Fruit fly (Drosophila melanogaster) whole organism, prepupa: ENCODE measurements around the gene CG34039.

Experiments used
- Gug ChIP-seq: fragments of 200-800 bp; sonication (Bioruptor generic); IDR thresholded peaks from 2 replicates; pipeline ENCODE4 v1.3.6; 2022; ENCODE audit warnings: missing biosample characterization, missing genetic modification characterization
- Sox102F ChIP-seq: fragments of 200-800 bp; sonication (Bioruptor generic); optimal IDR thresholded peaks from 2 replicates; lab custom pipeline; 2016; ENCODE audit warnings: missing biosample characterization, mild to moderate bottlenecking, missing genetic modification characterization
- Sox14 ChIP-seq: fragments of 200-800 bp; sonication (Bioruptor generic); optimal IDR thresholded peaks from 3 replicates; lab custom pipeline; 2016; ENCODE audit warnings: missing biosample characterization, missing genetic modification characterization
- lz ChIP-seq: fragments of 200-800 bp; sonication (Bioruptor generic); optimal IDR thresholded peaks from 3 replicates; lab custom pipeline; 2016; ENCODE audit warnings: missing biosample characterization, missing genetic modification characterization
- topi ChIP-seq: fragments of 200-800 bp; sonication (Bioruptor generic); optimal IDR thresholded peaks from 3 replicates; lab custom pipeline; 2016; ENCODE audit warnings: missing biosample characterization, missing genetic modification characterization

- no peak for TF ChIP-seq Sox102F (GFP tag; lab: Kevin White, UChicago)
- TF ChIP-seq topi (GFP tag; lab: Kevin White, UChicago) = no peak
- no peak for TF ChIP-seq Gug (GFP tag; lab: Robert Waterston, UW)
- no peak for TF ChIP-seq lz
- TF ChIP-seq Sox14 (GFP tag; lab: Kevin White, UChicago) = no peak
Measured at dm6 chr3L:14522483-14523362, 37.1 kb upstream of the CG34039 start.
